Fruit fly (Drosophila melanogaster) whole organism, embryonic: Measurements from ENCODE around the gene Gpdh3.

Source experiments
- Asciz ChIP-seq: fragments of 200-800 bp; sonication (Bioruptor generic); optimal IDR thresholded peaks from 2 replicates; lab custom pipeline; 2017; ENCODE audit warnings: missing biosample characterization, mild to moderate bottlenecking, missing genetic modification characterization, missing genetic modification reagents
- Atf-2 ChIP-seq: fragments of 200-800 bp; sonication (Bioruptor generic); optimal IDR thresholded peaks from 2 replicates; lab custom pipeline; 2016; ENCODE audit warnings: missing biosample characterization, missing genetic modification characterization
- BtbVII ChIP-seq: fragments of 200-800 bp; sonication (Bioruptor generic); optimal IDR thresholded peaks from 3 replicates; lab custom pipeline; 2017; ENCODE audit warnings: missing biosample characterization, mild to moderate bottlenecking, missing genetic modification characterization
- CG10209 ChIP-seq: fragments of 200-800 bp; sonication (Bioruptor generic); optimal IDR thresholded peaks from 3 replicates; lab custom pipeline; 2017; ENCODE audit warnings: missing biosample characterization, mild to moderate bottlenecking, missing genetic modification characterization, missing genetic modification reagents
- CG10274 ChIP-seq: fragments of 200-800 bp; sonication (Bioruptor generic); optimal IDR thresholded peaks from 3 replicates; lab custom pipeline; 2017; ENCODE audit warnings: missing biosample characterization, mild to moderate bottlenecking, missing genetic modification characterization
- CG10462 ChIP-seq: fragments of 200-800 bp; sonication (Bioruptor generic); optimal IDR thresholded peaks from 2 replicates; lab custom pipeline; 2016; ENCODE audit warnings: missing biosample characterization, missing genetic modification characterization
- CG14050 ChIP-seq: fragments of 200-800 bp; sonication (Bioruptor generic); IDR thresholded peaks from 3 replicates; pipeline ENCODE4 v1.3.6; 2022; ENCODE audit warnings: missing biosample characterization, missing genetic modification characterization
- CG15269 ChIP-seq: fragments of 200-800 bp; sonication (Bioruptor generic); optimal IDR thresholded peaks from 2 replicates; lab custom pipeline; 2018; ENCODE audit warnings: missing biosample characterization, mild to moderate bottlenecking, missing genetic modification characterization, moderate library complexity
- CG1647 ChIP-seq: fragments of 200-800 bp; sonication (Bioruptor generic); optimal IDR thresholded peaks from 3 replicates; lab custom pipeline; 2016; ENCODE audit warnings: missing biosample characterization, missing genetic modification characterization
- CG16779 ChIP-seq: fragments of 200-800 bp; sonication (Bioruptor generic); IDR thresholded peaks from 2 replicates; pipeline ENCODE4 v1.3.6; 2022; ENCODE audit warnings: missing biosample characterization, missing genetic modification characterization
- CG17612 ChIP-seq: fragments of 200-800 bp; sonication (Bioruptor generic); IDR thresholded peaks from 2 replicates; pipeline ENCODE4 v1.3.6; 2022; ENCODE audit warnings: missing biosample characterization, missing genetic modification characterization
- CG18011 ChIP-seq: fragments of 200-800 bp; sonication (Bioruptor generic); optimal IDR thresholded peaks from 2 replicates; lab custom pipeline; 2017; ENCODE audit warnings: missing biosample characterization, missing genetic modification characterization, mild to moderate bottlenecking, moderate library complexity, missing genotype
- CG18599 ChIP-seq: fragments of 200-800 bp; sonication (Bioruptor generic); optimal IDR thresholded peaks from 3 replicates; lab custom pipeline; 2017; ENCODE audit warnings: missing biosample characterization, missing genetic modification characterization, mild to moderate bottlenecking, moderate library complexity, missing genetic modification reagents
- CG2889 ChIP-seq: fragments of 200-800 bp; sonication (Bioruptor generic); IDR thresholded peaks from 3 replicates; pipeline ENCODE4 v1.3.6; 2022; ENCODE audit warnings: missing biosample characterization, missing genetic modification characterization
- CG32767 ChIP-seq: fragments of 200-800 bp; sonication (Bioruptor generic); IDR thresholded peaks from 2 replicates; pipeline ENCODE4 v1.3.6; 2022; ENCODE audit warnings: missing biosample characterization, missing genetic modification characterization
- CG3726 ChIP-seq: fragments of 200-800 bp; sonication (Bioruptor generic); IDR thresholded peaks from 3 replicates; pipeline ENCODE4, ENCODE4 v1.3.6; 2022; ENCODE audit warnings: missing biosample characterization, missing genetic modification characterization
- CG3847 ChIP-seq: fragments of 200-800 bp; sonication (Bioruptor generic); IDR thresholded peaks from 2 replicates; pipeline ENCODE4 v1.3.6; 2022; ENCODE audit warnings: missing biosample characterization, missing genetic modification characterization
- CG3995 ChIP-seq: fragments of 200-800 bp; sonication (Bioruptor generic); optimal IDR thresholded peaks from 3 replicates; lab custom pipeline; 2016; ENCODE audit warnings: missing biosample characterization, missing genetic modification characterization
- CG42726 ChIP-seq: fragments of 200-800 bp; sonication (Bioruptor generic); IDR thresholded peaks from 2 replicates; pipeline ENCODE4 v1.3.6; 2022; ENCODE audit warnings: missing biosample characterization, missing genetic modification characterization; ENCODE audit not compliant: partially characterized antibody
- CG4617 ChIP-seq: fragments of 200-800 bp; sonication (Bioruptor generic); optimal IDR thresholded peaks from 3 replicates; lab custom pipeline; 2016; ENCODE audit warnings: missing biosample characterization, missing genetic modification characterization, borderline replicate concordance
- CG6175 ChIP-seq: fragments of 200-800 bp; sonication (Bioruptor generic); IDR thresholded peaks from 3 replicates; pipeline ENCODE4 v1.3.6; 2022; ENCODE audit warnings: missing biosample characterization, missing genetic modification characterization
- CG7372 ChIP-seq: fragments of 200-800 bp; sonication (Bioruptor generic); IDR thresholded peaks from 2 replicates; pipeline ENCODE4 v1.3.6; 2022; ENCODE audit warnings: missing biosample characterization, missing genetic modification characterization
- CG8281 ChIP-seq: fragments of 200-800 bp; sonication (Bioruptor generic); optimal IDR thresholded peaks from 2 replicates; lab custom pipeline; 2018; ENCODE audit warnings: missing biosample characterization, mild to moderate bottlenecking, missing genetic modification characterization, moderate library complexity
- CG8924 ChIP-seq: fragments of 200-800 bp; optimal IDR thresholded peaks from 3 replicates; lab custom pipeline; 2019; ENCODE audit warnings: missing biosample characterization, mild to moderate bottlenecking, missing genetic modification characterization, moderate library complexity
- CG9215 ChIP-seq: fragments of 200-800 bp; sonication (Bioruptor generic); IDR thresholded peaks from 2 replicates; pipeline ENCODE4 v1.3.6; 2022; ENCODE audit warnings: missing biosample characterization, missing genetic modification characterization
- CG9817 ChIP-seq: fragments of 200-800 bp; sonication (Bioruptor generic); optimal IDR thresholded peaks from 2 replicates; lab custom pipeline; 2018; ENCODE audit warnings: missing biosample characterization, mild to moderate bottlenecking, missing genetic modification characterization, moderate library complexity
- CG9876 ChIP-seq: fragments of 200-800 bp; sonication (Bioruptor generic); optimal IDR thresholded peaks from 2 replicates; lab custom pipeline; 2016; ENCODE audit warnings: missing biosample characterization, missing genetic modification characterization
- CTCF ChIP-seq: fragments of 200-800 bp; sonication (Bioruptor generic); optimal IDR thresholded peaks from 2 replicates; lab custom pipeline; 2017; ENCODE audit warnings: missing biosample characterization, mild to moderate bottlenecking, missing genetic modification characterization, moderate library complexity
- CoRest ChIP-seq: fragments of 200-800 bp; sonication (Bioruptor generic); optimal IDR thresholded peaks from 3 replicates; lab custom pipeline; 2018; ENCODE audit warnings: missing biosample characterization, mild to moderate bottlenecking, missing genetic modification characterization, moderate library complexity
- H15 ChIP-seq: fragments of 200-800 bp; sonication (Bioruptor generic); IDR thresholded peaks from 3 replicates; pipeline ENCODE4 v1.3.6; 2022; ENCODE audit warnings: missing biosample characterization, missing genetic modification characterization
- Hand ChIP-seq: fragments of 200-800 bp; sonication (Bioruptor generic); optimal IDR thresholded peaks from 2 replicates; lab custom pipeline; 2017; ENCODE audit warnings: mild to moderate bottlenecking, missing biosample characterization, missing genetic modification reagents, missing genetic modification characterization
- Hr3 ChIP-seq: fragments of 200-800 bp; sonication (Bioruptor generic); optimal IDR thresholded peaks from 3 replicates; lab custom pipeline; 2016; ENCODE audit warnings: missing biosample characterization, missing genetic modification characterization
- NC2β ChIP-seq: fragments of 200-800 bp; sonication (Bioruptor generic); optimal IDR thresholded peaks from 2 replicates; lab custom pipeline; 2016; ENCODE audit warnings: missing biosample characterization, missing genetic modification characterization
- Nf-YA ChIP-seq: fragments of 200-800 bp; sonication (Bioruptor generic); IDR thresholded peaks from 2 replicates; pipeline ENCODE4 v1.3.6; 2022; ENCODE audit warnings: missing biosample characterization, missing genetic modification characterization
- Nf-YB ChIP-seq: fragments of 200-800 bp; sonication (Bioruptor generic); optimal IDR thresholded peaks from 3 replicates; lab custom pipeline; 2019; ENCODE audit warnings: missing biosample characterization, mild to moderate bottlenecking, missing genetic modification characterization, moderate library complexity
- Oli ChIP-seq: fragments of 200-800 bp; sonication (Bioruptor generic); optimal IDR thresholded peaks from 2 replicates; lab custom pipeline; 2018; ENCODE audit warnings: missing biosample characterization, mild to moderate bottlenecking, missing genetic modification characterization, moderate library complexity
- ac ChIP-seq: fragments of 200-800 bp; sonication (Bioruptor generic); optimal IDR thresholded peaks from 3 replicates; lab custom pipeline; 2017; ENCODE audit warnings: missing biosample characterization, mild to moderate bottlenecking, missing genetic modification characterization
- bab2 ChIP-seq: fragments of 200-800 bp; sonication (Bioruptor generic); optimal IDR thresholded peaks from 2 replicates; lab custom pipeline; 2016; ENCODE audit warnings: missing biosample characterization, missing genetic modification characterization
- bowl ChIP-seq: fragments of 200-800 bp; sonication (Bioruptor generic); IDR thresholded peaks from 2 replicates; pipeline ENCODE4 v1.3.6; 2022; ENCODE audit warnings: missing biosample characterization, missing genetic modification characterization
- chinmo ChIP-seq: fragments of 200-800 bp; sonication (Bioruptor generic); IDR thresholded peaks from 4 replicates; pipeline ENCODE4 v1.3.6; 2022; ENCODE audit warnings: missing biosample characterization, missing genetic modification characterization; ENCODE audit not compliant: partially characterized antibody
- dysf ChIP-seq: fragments of 200-800 bp; sonication (Bioruptor generic); IDR thresholded peaks from 3 replicates; pipeline ENCODE4 v1.3.6; 2022; ENCODE audit warnings: missing biosample characterization, missing genetic modification characterization
- en ChIP-seq: fragments of 200-800 bp; sonication (Bioruptor generic); optimal IDR thresholded peaks from 2 replicates; lab custom pipeline; 2016; ENCODE audit warnings: missing biosample characterization, missing genetic modification characterization
- esg ChIP-seq: fragments of 200-800 bp; sonication (Bioruptor generic); conservative IDR thresholded peaks from 2 replicates; pipeline ENCODE4 v1.3.6; 2022; ENCODE audit warnings: missing biosample characterization, missing genetic modification characterization
- eve ChIP-seq, 2 experiments: fragments of >200 bp; optimal IDR thresholded peaks; 2 replicates each; lab custom pipeline; 2017; ENCODE audit warnings: missing biosample characterization in 2 of 2, missing genetic modification characterization in 2 of 2
- exex ChIP-seq: fragments of 200-800 bp; sonication (Bioruptor generic); optimal IDR thresholded peaks from 4 replicates; lab custom pipeline; 2018; ENCODE audit warnings: missing biosample characterization, mild to moderate bottlenecking, missing genetic modification characterization, moderate library complexity
- fd3F ChIP-seq: fragments of 200-800 bp; sonication (Bioruptor generic); optimal IDR thresholded peaks from 2 replicates; lab custom pipeline; 2018; ENCODE audit warnings: missing biosample characterization, mild to moderate bottlenecking, missing genetic modification characterization, moderate library complexity
- hb ChIP-seq: fragments of 200-800 bp; sonication (Bioruptor generic); IDR thresholded peaks from 3 replicates; pipeline ENCODE4 v1.3.6; 2022; ENCODE audit warnings: missing biosample characterization, missing genetic modification characterization; ENCODE audit not compliant: partially characterized antibody
- klu ChIP-seq: fragments of 200-800 bp; sonication (Bioruptor generic); IDR thresholded peaks from 2 replicates; pipeline ENCODE4 v1.3.6; 2022; ENCODE audit warnings: missing biosample characterization, missing genetic modification characterization
- nmo ChIP-seq: fragments of 200-800 bp; sonication (Bioruptor generic); optimal IDR thresholded peaks from 2 replicates; lab custom pipeline; 2018; ENCODE audit warnings: missing biosample characterization, mild to moderate bottlenecking, missing genetic modification characterization, moderate library complexity
- nom ChIP-seq: fragments of 200-800 bp; sonication (Bioruptor generic); optimal IDR thresholded peaks from 2 replicates; lab custom pipeline; 2017; ENCODE audit warnings: missing biosample characterization, missing genetic modification characterization, mild to moderate bottlenecking, moderate library complexity, missing genetic modification reagents
- odd ChIP-seq: fragments of 200-800 bp; sonication (Bioruptor generic); optimal IDR thresholded peaks from 2 replicates; lab custom pipeline; 2017; ENCODE audit warnings: missing biosample characterization, mild to moderate bottlenecking, missing genetic modification characterization
- ttk ChIP-seq: fragments of 200-800 bp; sonication (Bioruptor generic); IDR thresholded peaks from 2 replicates; pipeline ENCODE4 v2.1.2; 2022; ENCODE audit warnings: missing biosample characterization, missing genetic modification characterization

Gene Gpdh3

dm6 chr3R:22421618-22422017, 39.8 kb downstream of the Gpdh3 start (continued):
- TF ChIP-seq esg (GFP tag; lab: Robert Waterston, UW) (peak; percentile 67), eve (GFP tag; optimal IDR thresholded peaks at IDR 0.05; lab: Kevin White, UChicago) (no peak), Atf-2 (GFP tag; lab: Kevin White, UChicago) (peak; percentile 27), nmo (GFP tag; lab: Kevin White, UChicago) (peak; percentile 71), ac (GFP tag; lab: Kevin White, UChicago) (no peak), Asciz (GFP tag; lab: Kevin White, UChicago) (no peak), CG9817 (peak; percentile 75), odd (no peak), CG10209 (peak; percentile 33), CG2889 (GFP tag; lab: Robert Waterston, UW) (peak; percentile 45), en (GFP tag; lab: Kevin White, UChicago) (no peak), bab2 (peak; percentile 50), H15 (GFP tag; lab: Robert Waterston, UW) (peak; percentile 72; the same call in 2 of the 3 replicates), CG3726 (0 out of 3 replicates have a peak, but pooled peaks have one; percentile 32), CoRest (tag; lab: Kevin White, UChicago) (no peak), exex (tag; lab: Kevin White, UChicago) (no peak), hb (no peak), CG16779 (GFP tag; lab: Robert Waterston, UW) (no peak), CG18599 (peak; percentile 70), dysf (GFP tag; lab: Robert Waterston, UW) (peak; percentile 84), CG7372 (peak; percentile 72), Hr3 (GFP tag; lab: Kevin White, UChicago) (peak; percentile 41), CG10274 (no peak), Hand (no peak), Oli (tag; lab: Kevin White, UChicago) (no peak), CG10462 (GFP tag; lab: Kevin White, UChicago) (no peak), ttk (GFP tag; lab: Robert Waterston, UW) (peak; percentile 71), NC2β (GFP tag; lab: Kevin White, UChicago) (no peak), CG42726 (GFP tag; lab: Robert Waterston, UW) (no peak), CG8281 (tag; lab: Kevin White, UChicago) (no peak), Nf-YB (GFP tag; lab: Kevin White, UChicago) (peak; percentile 17), CG18011 (GFP tag; lab: Kevin White, UChicago) (no peak), CG9215 (GFP tag; lab: Robert Waterston, UW) (peak; percentile 68), nom (GFP tag; lab: Kevin White, UChicago) (peak; percentile 21), CG14050 (GFP tag; lab: Robert Waterston, UW) (peak; percentile 51), CG6175 (GFP tag; lab: Robert Waterston, UW) (no peak), CG3995 (GFP tag; lab: Kevin White, UChicago) (no peak), chinmo (GFP tag; lab: Robert Waterston, UW) (no peak), BtbVII (no peak), CG3847 (GFP tag; lab: Robert Waterston, UW) (peak; percentile 66), klu (peak; percentile 66), CG15269 (tag; lab: Kevin White, UChicago) (no peak), CTCF (GFP tag; lab: Kevin White, UChicago) (no peak), CG1647 (GFP tag; lab: Kevin White, UChicago) (no peak), CG4617 (no peak), CG9876 (no peak), CG32767 (GFP tag; lab: Robert Waterston, UW) (peak; percentile 60; the same call in 1 of the 2 replicates), bowl (GFP tag; lab: Robert Waterston, UW) (peak; percentile 72), CG8924 (tag; lab: Kevin White, UChicago) (no peak), fd3F (peak; percentile 67), CG17612 (GFP tag; lab: Robert Waterston, UW) (no peak), Nf-YA (GFP tag; lab: Robert Waterston, UW) (0 out of 2 replicates have a peak, but pooled peaks have one; percentile 28)
